Worm (Caenorhabditis elegans) whole organism, L4 larva: ENCODE data around the gene Y116A8C.25.

ENCODE experiments used
- F10B5.3 ChIP-seq: sonication (generic microtip); optimal IDR thresholded peaks from 2 replicates; lab custom pipeline; 2016; ENCODE audit warnings: mild to moderate bottlenecking, missing genetic modification characterization, missing compliant biosample characterization
- pha-4 ChIP-seq, 2 experiments: fragments of 150-350 bp in 1 of 2; fragments of 200-800 bp in 1 of 2; sonication (Bioruptor generic) in 1 of 2; IDR thresholded peaks in 1 of 2; optimal IDR thresholded peaks in 1 of 2; 2 replicates each; pipeline versions ENCODE4 v1.3.6 to Lab custom; 2014 to 2022; ENCODE audit warnings: missing genetic modification characterization in 2 of 2, missing genetic modification reagents in 2 of 2, missing biosample characterization in 1 of 2, missing compliant biosample characterization in 1 of 2

- TF ChIP-seq pha-4 (GFP tag; IDR thresholded peaks at IDR 0.05; lab: Robert Waterston, UW) (no peak), pha-4 (tag; optimal IDR thresholded peaks at IDR 0.05; lab: Kevin White, UChicago) (no peak), F10B5.3 (tag; lab: Kevin White, UChicago) (no peak)
These were observed 17.6 kb upstream of the Y116A8C.25 start, which contains the start of gene Y116A8C.27 for ce11 chrIV:17096168-17096567.
